Worm (Caenorhabditis elegans): Measurements from ENCODE around the gene ZK1067.3.

The ZK1067.3 gene

DNA sequence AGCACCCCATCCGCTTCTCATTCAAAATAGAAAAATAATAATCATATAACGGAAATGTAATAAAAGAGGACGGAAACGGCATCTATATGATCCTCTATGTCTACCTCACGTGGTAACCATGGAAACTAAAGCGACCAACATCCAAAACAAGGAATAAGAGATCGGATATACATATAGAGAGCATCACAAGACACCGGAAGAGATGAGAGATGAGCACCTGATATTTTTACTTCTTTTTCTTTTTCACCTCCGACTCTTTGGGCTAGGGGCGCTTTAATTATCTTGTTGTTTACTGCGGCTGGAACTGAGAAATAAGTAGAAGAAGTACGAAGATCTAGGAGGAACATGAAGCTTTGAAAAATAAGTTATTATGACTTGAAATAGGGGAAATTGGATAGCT lies 40.7 kb downstream of the ZK1067.3 start (continued):
- TF ChIP-seq hlh-17 (GFP tag; optimal IDR thresholded peaks at IDR 0.05; ENCODE audit: borderline replicate concordance) (no peak), zag-1 (tag; optimal IDR thresholded peaks at IDR 0.05) (no peak), lin-35 (GFP tag; optimal IDR thresholded peaks at IDR 0.05) (no peak), pag-3 (tag; optimal IDR thresholded peaks at IDR 0.05; ENCODE audit: borderline replicate concordance, insufficient read depth) (no peak), unc-30 (tag; optimal IDR thresholded peaks at IDR 0.05) (no peak), elt-2 (tag; optimal IDR thresholded peaks at IDR 0.05) (no peak), swsn-7 (tag; optimal IDR thresholded peaks at IDR 0.05) (peak; percentile 48), nhr-11 (tag; optimal IDR thresholded peaks at IDR 0.05) (no peak), blmp-1 (tag; optimal IDR thresholded peaks at IDR 0.05) (no peak), egl-13 (tag; optimal IDR thresholded peaks at IDR 0.05) (peak; percentile 88), ceh-90 (tag; optimal IDR thresholded peaks at IDR 0.05) (no peak), aly-2 (tag; optimal IDR thresholded peaks at IDR 0.05) (no peak), nhr-71 (tag; optimal IDR thresholded peaks at IDR 0.05) (peak; percentile 75), ceh-8 (GFP tag; optimal IDR thresholded peaks at IDR 0.05) (peak; percentile 51), sox-4 (tag; optimal IDR thresholded peaks at IDR 0.05) (no peak), nhr-12 (tag; optimal IDR thresholded peaks at IDR 0.05) (no peak), alr-1 (tag; optimal IDR thresholded peaks at IDR 0.05; ENCODE audit: borderline replicate concordance) (no peak), skn-1 (tag; optimal IDR thresholded peaks at IDR 0.05) (no peak), C04F5.9 (tag; optimal IDR thresholded peaks at IDR 0.05) (no peak), lir-3 (tag; optimal IDR thresholded peaks at IDR 0.05; ENCODE audit: poor library complexity) (peak; percentile 27), nhr-20 (tag; optimal IDR thresholded peaks at IDR 0.05) (peak; percentile 15), ztf-11 (tag; optimal IDR thresholded peaks at IDR 0.05) (no peak), ceh-63 (GFP tag; optimal IDR thresholded peaks at IDR 0.05) (no peak), hpl-2 (GFP tag; optimal IDR thresholded peaks at IDR 0.05) (no peak), ets-5 (GFP tag; IDR thresholded peaks at IDR 0.05) (no peak), Y116A8C.19 (tag; optimal IDR thresholded peaks at IDR 0.05; ENCODE audit: borderline replicate concordance) (no peak), hlh-4 (tag; optimal IDR thresholded peaks at IDR 0.05) (no peak), nhr-76 (tag; optimal IDR thresholded peaks at IDR 0.05) (no peak), nhr-85 (tag) (no peak), ces-1 (GFP tag; optimal IDR thresholded peaks at IDR 0.05) (no peak), rnt-1 (tag; optimal IDR thresholded peaks at IDR 0.05) (peak; percentile 3), mep-1 (tag; optimal IDR thresholded peaks at IDR 0.05) (peak; percentile 7), lin-15B (tag; optimal IDR thresholded peaks at IDR 0.05) (no peak), lin-39 (tag; optimal IDR thresholded peaks at IDR 0.05) (no peak), ama-1 (optimal IDR thresholded peaks at IDR 0.05) (no peak)

DNA sequence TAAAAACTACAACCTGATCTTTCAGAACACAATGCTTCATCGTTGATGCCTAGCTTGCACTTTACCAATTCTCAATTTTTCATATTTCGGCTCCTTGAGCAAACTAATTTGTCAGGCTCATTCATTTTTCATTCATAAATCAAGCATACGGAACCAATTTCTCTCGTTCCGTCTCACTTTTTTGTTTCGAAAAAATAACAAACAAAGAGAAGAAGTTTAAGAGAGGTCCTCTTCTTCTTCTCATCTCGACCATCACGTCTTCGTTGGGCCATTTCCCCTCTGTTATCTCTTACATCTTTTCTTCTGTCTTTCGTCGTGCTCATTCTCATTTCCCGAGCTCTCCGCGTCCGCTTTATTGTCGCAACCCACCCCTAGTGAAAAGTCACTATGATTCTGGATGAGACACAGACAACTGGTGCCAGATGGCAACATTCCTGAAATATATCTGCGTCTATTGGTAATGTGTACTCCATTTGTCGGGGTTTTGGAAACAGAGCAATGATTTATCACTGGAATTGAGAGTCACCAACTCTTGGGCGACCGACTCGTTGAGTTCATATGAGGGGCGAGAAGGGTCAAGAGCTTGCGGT lies 41.7 kb downstream of the ZK1067.3 start:
- TF ChIP-seq grh-1 (GFP tag; IDR thresholded peaks at IDR 0.05), result no peak
- TF ChIP-seq fkh-8 (tag; optimal IDR thresholded peaks at IDR 0.05), result peak; percentile 39
- peak; percentile 84 for TF ChIP-seq lin-14 (GFP tag; optimal IDR thresholded peaks at IDR 0.05)
- TF ChIP-seq irx-1 (tag; optimal IDR thresholded peaks at IDR 0.05), result peak; percentile 17
- TF ChIP-seq ceh-88 (GFP tag; IDR thresholded peaks at IDR 0.05), result no peak
- peak; percentile 51 for TF ChIP-seq snu-23 (GFP tag; optimal IDR thresholded peaks at IDR 0.05)
- no peak for TF ChIP-seq lir-3 (tag; optimal IDR thresholded peaks at IDR 0.05; ENCODE audit: poor library complexity)
- peak in 1 of 2 experiments; percentile 21 for TF ChIP-seq lin-35 (GFP tag; optimal IDR thresholded peaks at IDR 0.05)
- TF ChIP-seq ets-5 (GFP tag; IDR thresholded peaks at IDR 0.05), result no peak
- TF ChIP-seq hpl-2 (GFP tag; optimal IDR thresholded peaks at IDR 0.05), result no peak
- TF ChIP-seq fkh-4 (tag; optimal IDR thresholded peaks at IDR 0.05; ENCODE audit: borderline replicate concordance), result peak; percentile 70
- TF ChIP-seq unc-130 (tag; optimal IDR thresholded peaks at IDR 0.05), result peak; percentile 20
- TF ChIP-seq mab-9 (GFP tag; IDR thresholded peaks at IDR 0.05), result peak; percentile 43; the same call in 1 of the 2 replicates
- 0 out of 2 replicates have a peak, but pooled peaks have one; percentile 32 for TF ChIP-seq nhr-19 (GFP tag; conservative IDR thresholded peaks at IDR 0.05)
- TF ChIP-seq nhr-47 (tag; optimal IDR thresholded peaks at IDR 0.05), result peak; percentile 6
- TF ChIP-seq swsn-7 (tag; optimal IDR thresholded peaks at IDR 0.05), result peak; percentile 45
- TF ChIP-seq nhr-20 (tag; optimal IDR thresholded peaks at IDR 0.05), result peak; percentile 9
- TF ChIP-seq efl-1 (optimal IDR thresholded peaks at IDR 0.05), result peak; percentile 4 to 22
- TF ChIP-seq efl-1 (GFP tag; optimal IDR thresholded peaks at IDR 0.05 in 1 of 2), result no peak
- TF ChIP-seq lsy-2 (tag; optimal IDR thresholded peaks at IDR 0.05), result peak in 1 of 2 experiments; percentile 46
- peak; percentile 16 for TF ChIP-seq mep-1 (tag; optimal IDR thresholded peaks at IDR 0.05)
- no peak for TF ChIP-seq nhr-90 (tag; optimal IDR thresholded peaks at IDR 0.05; ENCODE audit: poor library complexity)
- TF ChIP-seq rnt-1 (tag; optimal IDR thresholded peaks at IDR 0.05), result peak; percentile 62
- TF ChIP-seq nhr-71 (tag; optimal IDR thresholded peaks at IDR 0.05), result peak; percentile 70
- no peak for TF ChIP-seq fkh-10 (GFP tag; optimal IDR thresholded peaks at IDR 0.05)
- no peak for TF ChIP-seq fos-1 (tag; optimal IDR thresholded peaks at IDR 0.05)

Data from whole organism, L1 larva.